Worm (Caenorhabditis elegans) whole organism, late embryonic: Measurements from ENCODE around the gene F13E9.19.

ENCODE experiments used
- C38D4.7 ChIP-seq: fragments of 200-800 bp; sonication (Bioruptor generic); optimal IDR thresholded peaks from 2 replicates; lab custom pipeline; 2018; ENCODE audit warnings: mild to moderate bottlenecking, missing genetic modification characterization, moderate library complexity, missing compliant biosample characterization
- K09A11.1 ChIP-seq: sonication (generic microtip); optimal IDR thresholded peaks from 2 replicates; lab custom pipeline; 2017; ENCODE audit warnings: antibody characterized with exemption, mild to moderate bottlenecking, missing genetic modification characterization, missing compliant biosample characterization; ENCODE audit not compliant: insufficient read depth
- dmd-4 ChIP-seq: sonication (generic microtip); optimal IDR thresholded peaks from 2 replicates; lab custom pipeline; 2016; ENCODE audit warnings: borderline replicate concordance, missing genetic modification characterization, missing compliant biosample characterization
- dve-1 ChIP-seq: sonication (generic microtip); optimal IDR thresholded peaks from 2 replicates; lab custom pipeline; 2017; ENCODE audit warnings: antibody characterized with exemption, mild to moderate bottlenecking, missing genetic modification characterization, missing compliant biosample characterization
- fkh-10 ChIP-seq: fragments of 150-350 bp; optimal IDR thresholded peaks from 2 replicates; lab custom pipeline; 2014; ENCODE audit warnings: missing biosample characterization, missing genetic modification reagents, missing genetic modification characterization
- hlh-6 ChIP-seq: sonication (generic microtip); optimal IDR thresholded peaks from 2 replicates; lab custom pipeline; 2016; ENCODE audit warnings: missing genotype, missing genetic modification characterization, missing compliant biosample characterization
- lin-11 ChIP-seq: fragments of 200-800 bp; sonication (Bioruptor generic); optimal IDR thresholded peaks from 2 replicates; lab custom pipeline; 2018; ENCODE audit warnings: mild to moderate bottlenecking, missing genetic modification characterization, missing compliant biosample characterization
- nfya-1 ChIP-seq: sonication (generic microtip); optimal IDR thresholded peaks from 2 replicates; lab custom pipeline; 2017; ENCODE audit warnings: missing genetic modification characterization, mild to moderate bottlenecking, missing compliant biosample characterization, antibody characterized with exemption, moderate library complexity
- pag-3 ChIP-seq: sonication (generic microtip); optimal IDR thresholded peaks from 2 replicates; lab custom pipeline; 2016; ENCODE audit warnings: missing compliant biosample characterization, missing genetic modification characterization, borderline replicate concordance
- pax-1 ChIP-seq: fragments of 150-350 bp; optimal IDR thresholded peaks from 2 replicates; lab custom pipeline; 2014; ENCODE audit warnings: missing biosample characterization, missing genetic modification characterization
- tbx-2 ChIP-seq: sonication (generic microtip); optimal IDR thresholded peaks from 2 replicates; lab custom pipeline; 2016; ENCODE audit warnings: missing genetic modification characterization, missing compliant biosample characterization
- ttx-3 ChIP-seq: sonication (generic microtip); optimal IDR thresholded peaks from 2 replicates; lab custom pipeline; 2016; ENCODE audit warnings: missing genetic modification reagents, missing genetic modification characterization, missing compliant biosample characterization
- ztf-16 ChIP-seq: sonication (generic microtip); optimal IDR thresholded peaks from 2 replicates; lab custom pipeline; 2017; ENCODE audit warnings: missing genetic modification characterization, missing compliant biosample characterization

DNA sequence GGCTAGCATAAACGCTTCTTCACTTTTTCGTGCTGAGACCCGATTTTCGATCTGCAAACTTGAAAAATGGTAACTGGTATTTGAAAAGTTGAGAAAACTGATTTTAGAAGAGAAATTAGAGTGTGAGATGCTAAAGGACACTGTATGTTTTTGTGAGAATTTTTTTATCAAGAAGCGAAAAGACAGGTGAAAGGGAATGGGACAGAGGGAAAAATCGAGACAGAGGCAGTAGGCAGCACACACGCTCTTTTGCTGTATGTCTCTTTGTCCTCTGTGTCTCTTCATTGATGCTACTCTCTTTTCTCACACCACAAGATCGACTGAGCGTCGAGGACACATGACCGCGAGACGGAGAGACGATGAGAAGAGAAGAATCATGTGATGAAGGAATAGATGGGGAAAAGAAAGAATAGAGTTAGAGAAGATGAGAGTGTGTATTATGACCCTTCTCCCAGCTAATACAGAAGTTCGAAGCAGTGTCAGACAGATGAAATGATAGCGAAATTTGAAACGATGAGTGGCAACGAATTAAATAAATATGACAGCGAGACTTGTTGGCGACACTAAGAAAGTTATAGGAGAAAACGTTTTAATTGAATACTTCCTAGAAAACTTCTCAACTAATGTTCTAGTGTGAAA, 36.8 kb downstream of the F13E9.19 start, which contains the start of gene lgg-2:
- TF ChIP-seq ttx-3 (tag; lab: Kevin White, UChicago) (no peak), fkh-10 (no peak), nfya-1 (tag; lab: Kevin White, UChicago) (peak; percentile 88), dmd-4 (peak; percentile 46), pax-1 (tag; lab: Kevin White, UChicago) (peak; percentile 29), hlh-6 (tag; lab: Kevin White, UChicago) (no peak), tbx-2 (tag; lab: Kevin White, UChicago) (peak; percentile 84), K09A11.1 (tag; lab: Kevin White, UChicago) (no peak), pag-3 (no peak), C38D4.7 (no peak), ztf-16 (tag; lab: Kevin White, UChicago) (no peak), dve-1 (tag; lab: Kevin White, UChicago) (no peak), lin-11 (tag; lab: Kevin White, UChicago) (no peak)
